Worm (Caenorhabditis elegans): ENCODE results near the gene sna-1.

DNA sequence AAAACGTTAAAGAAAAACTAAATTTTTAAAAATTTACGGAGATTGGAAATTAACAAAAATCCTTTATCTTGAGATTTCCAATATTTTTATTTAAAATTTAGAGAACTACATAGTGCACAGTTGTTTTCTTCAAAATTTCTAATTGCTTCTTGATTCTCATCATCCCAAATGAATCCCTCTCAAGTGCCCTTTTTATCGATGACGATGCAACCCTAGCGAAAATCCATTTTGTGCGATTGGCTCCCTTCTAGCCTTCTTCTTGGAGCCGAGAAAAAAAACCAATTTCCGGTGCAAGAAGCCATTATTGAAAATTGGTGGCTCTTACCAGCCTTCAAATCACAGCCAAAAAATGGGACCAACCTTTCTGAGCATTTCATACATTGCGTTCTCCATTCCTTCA lies 48.0 kb downstream of the sna-1 start:
- no peak for TF ChIP-seq hnd-1 (tag; optimal IDR thresholded peaks at IDR 0.05)
- TF ChIP-seq ets-7 (tag; optimal IDR thresholded peaks at IDR 0.05) = no peak
- no peak for TF ChIP-seq flt-1 (GFP tag; IDR thresholded peaks at IDR 0.05)
- no peak for TF ChIP-seq aly-1 (tag; optimal IDR thresholded peaks at IDR 0.05)
- no peak for TF ChIP-seq tbx-11 (GFP tag; IDR thresholded peaks at IDR 0.05)
- TF ChIP-seq ama-1 (optimal IDR thresholded peaks at IDR 0.05) = no peak
- TF ChIP-seq tra-4 (tag; optimal IDR thresholded peaks at IDR 0.05) = no peak
- no peak for TF ChIP-seq F13C5.2 (tag; optimal IDR thresholded peaks at IDR 0.05)
- no peak for TF ChIP-seq hmg-4 (GFP tag; optimal IDR thresholded peaks at IDR 0.05)
- TF ChIP-seq scrt-1 (GFP tag; IDR thresholded peaks at IDR 0.05) = no peak
- TF ChIP-seq hmbx-1 (tag; optimal IDR thresholded peaks at IDR 0.05) = no peak

All from whole organism, early embryonic.